Fruit fly (Drosophila melanogaster) whole organism, embryonic: ENCODE data around the gene HDAC6.

Source experiments
- Bgb ChIP-seq: fragments of 200-800 bp; sonication (Bioruptor generic); IDR thresholded peaks from 2 replicates; pipeline ENCODE4 v1.3.6; 2022; ENCODE audit warnings: missing biosample characterization, missing genetic modification characterization; ENCODE audit not compliant: partially characterized antibody
- CG11695 ChIP-seq: fragments of 200-800 bp; sonication (Bioruptor generic); IDR thresholded peaks from 3 replicates; pipeline ENCODE4 v1.3.6; 2022; ENCODE audit warnings: missing biosample characterization, missing genetic modification characterization
- CG14014 ChIP-seq: fragments of 200-800 bp; sonication (Bioruptor generic); IDR thresholded peaks from 2 replicates; pipeline ENCODE4 v1.3.6; 2022; ENCODE audit warnings: missing biosample characterization, missing genetic modification characterization
- CG1529 ChIP-seq: fragments of 200-800 bp; sonication (Bioruptor generic); optimal IDR thresholded peaks from 3 replicates; lab custom pipeline; 2018; ENCODE audit warnings: missing biosample characterization, missing genetic modification characterization
- CG15601 ChIP-seq: fragments of 200-800 bp; sonication (Bioruptor generic); optimal IDR thresholded peaks from 3 replicates; lab custom pipeline; 2019; ENCODE audit warnings: missing biosample characterization, mild to moderate bottlenecking, missing genetic modification characterization, moderate library complexity
- CG1603 ChIP-seq: fragments of 200-800 bp; sonication (Bioruptor generic); optimal IDR thresholded peaks from 2 replicates; lab custom pipeline; 2019; ENCODE audit warnings: missing biosample characterization, mild to moderate bottlenecking, missing genetic modification characterization, moderate library complexity
- CG17385 ChIP-seq: fragments of 200-800 bp; sonication (Bioruptor generic); optimal IDR thresholded peaks from 3 replicates; lab custom pipeline; 2018; ENCODE audit warnings: missing biosample characterization, mild to moderate bottlenecking, missing genetic modification characterization
- CG17912 ChIP-seq: fragments of 200-800 bp; sonication (Bioruptor generic); optimal IDR thresholded peaks from 2 replicates; lab custom pipeline; 2018; ENCODE audit warnings: missing biosample characterization, mild to moderate bottlenecking, missing genetic modification characterization
- CG2199 ChIP-seq: fragments of 200-800 bp; sonication (Bioruptor generic); IDR thresholded peaks from 3 replicates; pipeline ENCODE4 v1.3.6; 2022; ENCODE audit warnings: missing biosample characterization, missing genetic modification characterization
- CG3726 ChIP-seq: fragments of 200-800 bp; sonication (Bioruptor generic); IDR thresholded peaks from 3 replicates; pipeline ENCODE4, ENCODE4 v1.3.6; 2022; ENCODE audit warnings: missing biosample characterization, missing genetic modification characterization
- CG4282 ChIP-seq: fragments of 200-800 bp; sonication (Bioruptor generic); optimal IDR thresholded peaks from 2 replicates; lab custom pipeline; 2016; ENCODE audit warnings: missing biosample characterization, missing genetic modification characterization
- CG4424 ChIP-seq: fragments of 200-800 bp; sonication (Bioruptor generic); optimal IDR thresholded peaks from 3 replicates; lab custom pipeline; 2016; ENCODE audit warnings: missing biosample characterization, missing genetic modification characterization
- CG4820 ChIP-seq: fragments of 200-800 bp; sonication (Bioruptor generic); optimal IDR thresholded peaks from 3 replicates; lab custom pipeline; 2016; ENCODE audit warnings: missing biosample characterization, missing genetic modification characterization
- CG5180 ChIP-seq: fragments of 200-800 bp; sonication (Bioruptor generic); optimal IDR thresholded peaks from 3 replicates; lab custom pipeline; 2017; ENCODE audit warnings: missing biosample characterization, missing genetic modification characterization, mild to moderate bottlenecking, moderate library complexity, missing genetic modification reagents
- CG6683 ChIP-seq: fragments of 200-800 bp; sonication (Bioruptor generic); optimal IDR thresholded peaks from 2 replicates; lab custom pipeline; 2017; ENCODE audit warnings: missing biosample characterization, mild to moderate bottlenecking, missing genetic modification characterization, missing genetic modification reagents
- CG8281 ChIP-seq: fragments of 200-800 bp; sonication (Bioruptor generic); optimal IDR thresholded peaks from 2 replicates; lab custom pipeline; 2018; ENCODE audit warnings: missing biosample characterization, mild to moderate bottlenecking, missing genetic modification characterization, moderate library complexity
- CG9817 ChIP-seq: fragments of 200-800 bp; sonication (Bioruptor generic); optimal IDR thresholded peaks from 2 replicates; lab custom pipeline; 2018; ENCODE audit warnings: missing biosample characterization, mild to moderate bottlenecking, missing genetic modification characterization, moderate library complexity
- D19B ChIP-seq: fragments of 200-800 bp; sonication (Bioruptor generic); optimal IDR thresholded peaks from 2 replicates; lab custom pipeline; 2017; ENCODE audit warnings: missing biosample characterization, mild to moderate bottlenecking, missing genetic modification characterization
- Doc3 ChIP-seq: fragments of 200-800 bp; sonication (Bioruptor generic); IDR thresholded peaks from 3 replicates; pipeline ENCODE4 v1.3.6; 2022; ENCODE audit warnings: missing biosample characterization, missing genetic modification characterization; ENCODE audit not compliant: partially characterized antibody
- Dref ChIP-seq: fragments of 200-800 bp; sonication (Bioruptor generic); IDR thresholded peaks from 2 replicates; pipeline ENCODE4 v1.3.6; 2022; ENCODE audit warnings: missing biosample characterization, missing genetic modification characterization
- Fer2 ChIP-seq: fragments of 200-800 bp; sonication (Bioruptor generic); optimal IDR thresholded peaks from 2 replicates; lab custom pipeline; 2018; ENCODE audit warnings: missing biosample characterization, mild to moderate bottlenecking, missing genetic modification characterization, moderate library complexity
- Hr78 ChIP-seq, 2 experiments: fragments of 200-800 bp in 1 of 2; fragments of >200 bp in 1 of 2; sonication (Bioruptor generic) in 1 of 2; optimal IDR thresholded peaks; 2 replicates each; lab custom pipeline; 2017 to 2019; ENCODE audit warnings: missing biosample characterization in 2 of 2, missing genetic modification characterization in 2 of 2, mild to moderate bottlenecking in 1 of 2, moderate library complexity in 1 of 2
- Oli ChIP-seq: fragments of 200-800 bp; sonication (Bioruptor generic); optimal IDR thresholded peaks from 2 replicates; lab custom pipeline; 2018; ENCODE audit warnings: missing biosample characterization, mild to moderate bottlenecking, missing genetic modification characterization, moderate library complexity
- Optix ChIP-seq: fragments of 200-800 bp; sonication (Bioruptor generic); IDR thresholded peaks from 3 replicates; pipeline ENCODE4 v1.3.6; 2022; ENCODE audit warnings: missing biosample characterization, missing genetic modification characterization
- abd-A ChIP-seq: fragments of 200-800 bp; sonication (Bioruptor generic); optimal IDR thresholded peaks from 3 replicates; lab custom pipeline; 2019; ENCODE audit warnings: missing biosample characterization, mild to moderate bottlenecking, missing genetic modification characterization, moderate library complexity
- ara ChIP-seq: fragments of 200-800 bp; sonication (Bioruptor generic); IDR thresholded peaks from 2 replicates; pipeline ENCODE4 v1.3.6; 2022; ENCODE audit warnings: missing biosample characterization, missing genetic modification characterization
- ato ChIP-seq: fragments of 200-800 bp; sonication (Bioruptor generic); IDR thresholded peaks from 2 replicates; pipeline ENCODE4 v1.3.6; 2022; ENCODE audit warnings: missing biosample characterization, missing genetic modification characterization; ENCODE audit not compliant: partially characterized antibody
- chinmo ChIP-seq: fragments of 200-800 bp; sonication (Bioruptor generic); IDR thresholded peaks from 4 replicates; pipeline ENCODE4 v1.3.6; 2022; ENCODE audit warnings: missing biosample characterization, missing genetic modification characterization; ENCODE audit not compliant: partially characterized antibody
- chn ChIP-seq: fragments of 200-800 bp; sonication (Bioruptor generic); optimal IDR thresholded peaks from 2 replicates; lab custom pipeline; 2016; ENCODE audit warnings: missing biosample characterization, missing genetic modification characterization
- crol ChIP-seq: fragments of 200-800 bp; sonication (Bioruptor generic); IDR thresholded peaks from 2 replicates; pipeline ENCODE4 v1.3.6; 2022; ENCODE audit warnings: missing biosample characterization, missing genetic modification characterization
- danr ChIP-seq: fragments of 200-800 bp; sonication (Bioruptor generic); IDR thresholded peaks from 2 replicates; pipeline ENCODE4 v1.3.6; 2022; ENCODE audit warnings: missing biosample characterization, missing genetic modification characterization
- dmrt99B ChIP-seq: fragments of 200-800 bp; sonication (Bioruptor generic); optimal IDR thresholded peaks from 2 replicates; lab custom pipeline; 2018; ENCODE audit warnings: missing biosample characterization, mild to moderate bottlenecking, missing genetic modification characterization, moderate library complexity
- esg ChIP-seq: fragments of 200-800 bp; sonication (Bioruptor generic); conservative IDR thresholded peaks from 2 replicates; pipeline ENCODE4 v1.3.6; 2022; ENCODE audit warnings: missing biosample characterization, missing genetic modification characterization
- ewg ChIP-seq: fragments of 200-800 bp; sonication (Bioruptor generic); optimal IDR thresholded peaks from 3 replicates; lab custom pipeline; 2017; ENCODE audit warnings: mild to moderate bottlenecking, missing biosample characterization, missing genetic modification reagents, missing genetic modification characterization
- eyg ChIP-seq: fragments of 200-800 bp; sonication (Bioruptor generic); optimal IDR thresholded peaks from 3 replicates; lab custom pipeline; 2016; ENCODE audit warnings: missing biosample characterization, missing genetic modification characterization
- fd3F ChIP-seq: fragments of 200-800 bp; sonication (Bioruptor generic); optimal IDR thresholded peaks from 2 replicates; lab custom pipeline; 2018; ENCODE audit warnings: missing biosample characterization, mild to moderate bottlenecking, missing genetic modification characterization, moderate library complexity
- ftz-f1 ChIP-seq: fragments of 200-800 bp; sonication (Bioruptor generic); optimal IDR thresholded peaks from 2 replicates; lab custom pipeline; 2016; ENCODE audit warnings: missing biosample characterization, missing genetic modification characterization
- hkb ChIP-seq, 2 experiments: fragments of 200-800 bp in 1 of 2; fragments of >200 bp in 1 of 2; sonication (Bioruptor generic) in 1 of 2; IDR thresholded peaks in 1 of 2; optimal IDR thresholded peaks in 1 of 2; 2 replicates each; pipeline versions ENCODE4 v1.3.6 to Lab custom; 2017 to 2022; ENCODE audit warnings: missing biosample characterization in 1 of 2, missing genetic modification characterization in 1 of 2
- jigr1 ChIP-seq: fragments of 200-800 bp; sonication (Bioruptor generic); IDR thresholded peaks from 3 replicates; pipeline ENCODE4 v1.3.6; 2022; ENCODE audit warnings: missing biosample characterization, missing genetic modification characterization
- kah ChIP-seq: fragments of 200-800 bp; sonication (Bioruptor generic); optimal IDR thresholded peaks from 2 replicates; lab custom pipeline; 2018; ENCODE audit warnings: missing biosample characterization, mild to moderate bottlenecking, missing genetic modification characterization
- klu ChIP-seq: fragments of 200-800 bp; sonication (Bioruptor generic); IDR thresholded peaks from 2 replicates; pipeline ENCODE4 v1.3.6; 2022; ENCODE audit warnings: missing biosample characterization, missing genetic modification characterization
- knrl ChIP-seq: fragments of 200-800 bp; sonication (Bioruptor generic); IDR thresholded peaks from 3 replicates; pipeline ENCODE4 v1.3.6; 2022; ENCODE audit warnings: missing biosample characterization, missing genetic modification characterization; ENCODE audit not compliant: partially characterized antibody
- pita ChIP-seq: fragments of 200-800 bp; sonication (Bioruptor generic); optimal IDR thresholded peaks from 2 replicates; lab custom pipeline; 2017; ENCODE audit warnings: missing biosample characterization, mild to moderate bottlenecking, missing genetic modification characterization
- pum ChIP-seq: fragments of 200-800 bp; sonication (Bioruptor generic); optimal IDR thresholded peaks from 2 replicates; lab custom pipeline; 2016; ENCODE audit warnings: missing biosample characterization, missing genetic modification characterization
- schlank ChIP-seq: fragments of 200-800 bp; sonication (Bioruptor generic); optimal IDR thresholded peaks from 2 replicates; lab custom pipeline; 2018; ENCODE audit warnings: missing biosample characterization, mild to moderate bottlenecking, missing genetic modification characterization
- sna ChIP-seq: fragments of 200-800 bp; sonication (Bioruptor generic); IDR thresholded peaks from 2 replicates; pipeline ENCODE4 v1.3.6; 2022; ENCODE audit warnings: missing biosample characterization, missing genetic modification characterization; ENCODE audit not compliant: partially characterized antibody
- tx ChIP-seq: fragments of 200-800 bp; sonication (Bioruptor generic); optimal IDR thresholded peaks from 2 replicates; lab custom pipeline; 2016; ENCODE audit warnings: missing biosample characterization, missing genetic modification characterization
- zfh1 ChIP-seq: fragments of 200-800 bp; sonication (Bioruptor generic); IDR thresholded peaks from 3 replicates; pipeline ENCODE4 v1.3.6; 2022; ENCODE audit warnings: missing biosample characterization, missing genetic modification characterization

HDAC6 gene

dm6 chrX:15383513-15384373, 50.6 kb downstream of the HDAC6 start (continued):
- TF ChIP-seq CG4282 (GFP tag; lab: Kevin White, UChicago) (no peak), ara (GFP tag; lab: Robert Waterston, UW) (no peak), sna (GFP tag; lab: Robert Waterston, UW) (no peak), Fer2 (tag; lab: Kevin White, UChicago) (no peak), CG4820 (GFP tag; lab: Kevin White, UChicago) (peak; percentile 47), CG11695 (peak; percentile 68), CG1603 (tag; lab: Kevin White, UChicago) (no peak), CG2199 (GFP tag; lab: Robert Waterston, UW) (no peak), zfh1 (GFP tag; lab: Robert Waterston, UW) (0 out of 3 replicates have a peak, but pooled peaks have one; percentile 12), klu (GFP tag; lab: Robert Waterston, UW) (no peak), tx (GFP tag; lab: Kevin White, UChicago) (no peak), jigr1 (GFP tag; lab: Robert Waterston, UW) (no peak), ewg (GFP tag; lab: Kevin White, UChicago) (peak; percentile 13), CG9817 (peak; percentile 40), eyg (GFP tag; lab: Kevin White, UChicago) (no peak), CG8281 (tag; lab: Kevin White, UChicago) (peak; percentile 6), chn (GFP tag; lab: Kevin White, UChicago) (no peak), Optix (GFP tag; lab: Robert Waterston, UW) (no peak), danr (no peak), crol (GFP tag; lab: Robert Waterston, UW) (no peak), CG14014 (GFP tag; lab: Robert Waterston, UW) (peak; percentile 26; the same call in 1 of the 2 replicates), CG17912 (no peak), Bgb (GFP tag; lab: Robert Waterston, UW) (no peak), CG15601 (tag; lab: Kevin White, UChicago) (peak; percentile 34), pum (no peak), esg (GFP tag; lab: Robert Waterston, UW) (peak; percentile 57), CG6683 (peak; percentile 15), kah (no peak), knrl (GFP tag; lab: Robert Waterston, UW) (no peak), pita (GFP tag; lab: Kevin White, UChicago) (no peak), CG17385 (peak; percentile 59), Hr78 (GFP tag; optimal IDR thresholded peaks at IDR 0.05; lab: Kevin White, UChicago) (no peak), Doc3 (GFP tag; lab: Robert Waterston, UW) (no peak), fd3F (GFP tag; lab: Kevin White, UChicago) (peak; percentile 20), CG1529 (GFP tag; lab: Kevin White, UChicago) (peak; percentile 18), chinmo (GFP tag; lab: Robert Waterston, UW) (no peak), CG5180 (GFP tag; lab: Kevin White, UChicago) (peak; percentile 18), D19B (GFP tag; lab: Kevin White, UChicago) (no peak), CG4424 (GFP tag; lab: Kevin White, UChicago) (peak; percentile 58), Dref (GFP tag; lab: Robert Waterston, UW) (no peak), CG3726 (no peak), dmrt99B (peak; percentile 78), abd-A (tag; lab: Kevin White, UChicago) (peak; percentile 18), ato (no peak), Oli (peak; percentile 68), hkb (optimal IDR thresholded peaks at IDR 0.05; lab: Kevin White, UChicago) (peak; percentile 81), hkb (GFP tag; IDR thresholded peaks at IDR 0.05; lab: Robert Waterston, UW) (peak; percentile 60), schlank (no peak), ftz-f1 (GFP tag; lab: Kevin White, UChicago) (no peak)
